Fruit fly (Drosophila melanogaster) whole organism: ENCODE results near the gene CG7800.

Experiments used
- Dll ChIP-seq: fragments of >200 bp; optimal IDR thresholded peaks from 2 replicates; lab custom pipeline; 2017
- psq ChIP-seq: fragments of >200 bp; optimal IDR thresholded peaks from 2 replicates; lab custom pipeline; 2017

- TF ChIP-seq psq (no peak), Dll (lab: Kevin White, UChicago) (no peak)
Measured at dm6 chr3R:8180376-8181011, 37.3 kb upstream of the CG7800 start.
